Worm (Caenorhabditis elegans) whole organism, midembryonic: ENCODE results near the gene tbc-7.

Source experiments
- T22C8.4 ChIP-seq: fragments of 200-800 bp; sonication (Bioruptor generic); IDR thresholded peaks from 2 replicates; pipeline ENCODE4 v1.3.6; 2022; ENCODE audit warnings: missing genetic modification characterization, missing compliant biosample characterization
- cog-1 ChIP-seq: sonication (generic microtip); optimal IDR thresholded peaks from 2 replicates; lab custom pipeline; 2016; ENCODE audit warnings: missing genetic modification characterization, missing compliant biosample characterization
- flt-1 ChIP-seq: fragments of 200-800 bp; sonication (Bioruptor generic); IDR thresholded peaks from 2 replicates; pipeline ENCODE4 v1.3.6; 2022; ENCODE audit warnings: missing genetic modification characterization, missing compliant biosample characterization
- klf-2 ChIP-seq: fragments of 200-800 bp; sonication (Bioruptor generic); conservative IDR thresholded peaks from 2 replicates; pipeline ENCODE4 v1.3.6; 2022; ENCODE audit warnings: missing genetic modification reagents, missing genetic modification characterization, missing compliant biosample characterization
- ref-1 ChIP-seq: fragments of 200-800 bp; sonication (Bioruptor generic); conservative IDR thresholded peaks from 2 replicates; pipeline ENCODE4 v1.3.6; 2022; ENCODE audit warnings: missing genetic modification reagents, missing genetic modification characterization, missing compliant biosample characterization
- tab-1 ChIP-seq: fragments of 200-800 bp; sonication (Bioruptor generic); IDR thresholded peaks from 2 replicates; pipeline ENCODE4 v1.3.6; 2022; ENCODE audit warnings: missing genetic modification characterization, missing compliant biosample characterization
- ztf-23 ChIP-seq: fragments of 200-800 bp; sonication (Bioruptor generic); IDR thresholded peaks from 2 replicates; pipeline ENCODE4 v1.3.6; 2022; ENCODE audit warnings: missing genetic modification reagents, missing genetic modification characterization, missing compliant biosample characterization

ce11 chrX:5103422-5103821 lies 30.7 kb upstream of the tbc-7 start:
- TF ChIP-seq cog-1 (tag; lab: Kevin White, UChicago), result no peak
- no peak for TF ChIP-seq tab-1 (GFP tag; lab: Robert Waterston, UW)
- TF ChIP-seq klf-2, result no peak
- TF ChIP-seq ztf-23 (GFP tag; lab: Robert Waterston, UW), result no peak
- no peak for TF ChIP-seq flt-1 (GFP tag; lab: Robert Waterston, UW)
- no peak for TF ChIP-seq T22C8.4 (GFP tag; lab: Robert Waterston, UW)
- no peak for TF ChIP-seq ref-1 (GFP tag; lab: Robert Waterston, UW)
